Fruit fly (Drosophila melanogaster): ENCODE measurements around the gene Dys.

Dys gene

dm6 chr3R:19425099-19425498, 35.8 kb upstream of the Dys start, which contains the start of gene CG3517:
CG3517 (minus strand) TSS chr3R:19425199.
- TF ChIP-seq sens (GFP tag), result no peak
- no peak for TF ChIP-seq hbn (GFP tag; IDR thresholded peaks at IDR 0.05; ENCODE audit: partially characterized antibody)
- TF ChIP-seq CG10321 (GFP tag; IDR thresholded peaks at IDR 0.05), result no peak
- TF ChIP-seq Dfd (GFP tag; optimal IDR thresholded peaks at IDR 0.05), result no peak
- no peak for TF ChIP-seq ap (GFP tag; IDR thresholded peaks at IDR 0.05)
- no peak for TF ChIP-seq CG10366 (GFP tag; IDR thresholded peaks at IDR 0.05)
- TF ChIP-seq klu (GFP tag; IDR thresholded peaks at IDR 0.05), result no peak
- TF ChIP-seq en (GFP tag; optimal IDR thresholded peaks at IDR 0.05), result no peak
- no peak for TF ChIP-seq CG30431 (GFP tag; optimal IDR thresholded peaks at IDR 0.05)
- no peak for TF ChIP-seq Vsx1 (GFP tag; optimal IDR thresholded peaks at IDR 0.05)
- TF ChIP-seq lab (GFP tag; optimal IDR thresholded peaks at IDR 0.05), result no peak
- TF ChIP-seq Ets97D (GFP tag; optimal IDR thresholded peaks at IDR 0.05), result no peak
- TF ChIP-seq schlank (tag; optimal IDR thresholded peaks at IDR 0.05), result no peak
- TF ChIP-seq grau (tag; optimal IDR thresholded peaks at IDR 0.05), result no peak
- TF ChIP-seq CG42726 (GFP tag; IDR thresholded peaks at IDR 0.05; ENCODE audit: partially characterized antibody), result no peak
- no peak for TF ChIP-seq CG7271 (tag; optimal IDR thresholded peaks at IDR 0.05)
- TF ChIP-seq Six4 (GFP tag; optimal IDR thresholded peaks at IDR 0.05), result no peak
- no peak for TF ChIP-seq Lhr (GFP tag; optimal IDR thresholded peaks at IDR 0.05)
- no peak for TF ChIP-seq gsb-n (tag; optimal IDR thresholded peaks at IDR 0.05)

- peak; percentile 95 for TF ChIP-seq CG2199 (GFP tag; IDR thresholded peaks at IDR 0.05)
- TF ChIP-seq jing (GFP tag; optimal IDR thresholded peaks at IDR 0.05), result no peak
- peak; percentile 7; the same call in 1 of the 2 replicates for TF ChIP-seq CG17612 (GFP tag; IDR thresholded peaks at IDR 0.05)
Measured at dm6 chr3R:19461218-19461526, 287 bp downstream of the Dys start.

- TF ChIP-seq HLHmδ (GFP tag; optimal IDR thresholded peaks at IDR 0.05), result peak; percentile 41
- TF ChIP-seq Nf-YB (GFP tag; optimal IDR thresholded peaks at IDR 0.05), result peak; percentile 45
- no peak for TF ChIP-seq CG7928 (GFP tag; optimal IDR thresholded peaks at IDR 0.05)
- no peak for TF ChIP-seq CG34224 (GFP tag; IDR thresholded peaks at IDR 0.05; ENCODE audit: partially characterized antibody)
- peak; percentile 17 for TF ChIP-seq lab (GFP tag; optimal IDR thresholded peaks at IDR 0.05)
- TF ChIP-seq crp (GFP tag; optimal IDR thresholded peaks at IDR 0.05), result no peak
- no peak for TF ChIP-seq cad (GFP tag; optimal IDR thresholded peaks at IDR 0.05)
- no peak for TF ChIP-seq CG4617 (GFP tag; optimal IDR thresholded peaks at IDR 0.05; ENCODE audit: borderline replicate concordance)
- peak; percentile 15; the same call in 1 of the 2 replicates for TF ChIP-seq CG4360 (GFP tag; IDR thresholded peaks at IDR 0.05)
- no peak for TF ChIP-seq Doc3 (GFP tag; IDR thresholded peaks at IDR 0.05; ENCODE audit: partially characterized antibody)
- no peak for TF ChIP-seq CHES-1-like (GFP tag; optimal IDR thresholded peaks at IDR 0.05)
- TF ChIP-seq twi (tag; optimal IDR thresholded peaks at IDR 0.05), result no peak
- TF ChIP-seq Trl (optimal IDR thresholded peaks at IDR 0.05), result peak; percentile 55 to 83
- TF ChIP-seq Trl (GFP tag; optimal IDR thresholded peaks at IDR 0.05), result no peak
- TF ChIP-seq CG9727 (GFP tag; optimal IDR thresholded peaks at IDR 0.05), result no peak
- TF ChIP-seq CG9797 (GFP tag; optimal IDR thresholded peaks at IDR 0.05), result no peak
- TF ChIP-seq CG6654 (GFP tag; optimal IDR thresholded peaks at IDR 0.05), result no peak
- TF ChIP-seq dmrt99B (tag; optimal IDR thresholded peaks at IDR 0.05), result peak; percentile 2
- no peak for TF ChIP-seq CG2202 (tag; optimal IDR thresholded peaks at IDR 0.05)
- no peak; the same call in 1 of the 2 replicates for TF ChIP-seq Xrp1 (GFP tag; IDR thresholded peaks at IDR 0.05)
- peak; percentile 76 for TF ChIP-seq zen (tag; optimal IDR thresholded peaks at IDR 0.05)
- peak; percentile 28 for TF ChIP-seq Med (GFP tag)
- peak; percentile 95 for TF ChIP-seq CG4707 (GFP tag; optimal IDR thresholded peaks at IDR 0.05)
- peak; percentile 16 for TF ChIP-seq Asciz (GFP tag; optimal IDR thresholded peaks at IDR 0.05)
- no peak for TF ChIP-seq CG13775 (GFP tag; optimal IDR thresholded peaks at IDR 0.05)
- TF ChIP-seq CG6791 (GFP tag; IDR thresholded peaks at IDR 0.05; ENCODE audit: partially characterized antibody), result 0 out of 3 replicates have a peak, but pooled peaks have one; percentile 37
- TF ChIP-seq CG13424 (tag; optimal IDR thresholded peaks at IDR 0.05), result no peak
Measured at dm6 chr3R:19463016-19463664, 2.3 kb downstream of the Dys start, which contains the start of gene Scsalpha2. Scsalpha2 (minus strand) TSS chr3R:19463066.
